Worm (Caenorhabditis elegans): ENCODE measurements around the gene F53E4.1.

DNA sequence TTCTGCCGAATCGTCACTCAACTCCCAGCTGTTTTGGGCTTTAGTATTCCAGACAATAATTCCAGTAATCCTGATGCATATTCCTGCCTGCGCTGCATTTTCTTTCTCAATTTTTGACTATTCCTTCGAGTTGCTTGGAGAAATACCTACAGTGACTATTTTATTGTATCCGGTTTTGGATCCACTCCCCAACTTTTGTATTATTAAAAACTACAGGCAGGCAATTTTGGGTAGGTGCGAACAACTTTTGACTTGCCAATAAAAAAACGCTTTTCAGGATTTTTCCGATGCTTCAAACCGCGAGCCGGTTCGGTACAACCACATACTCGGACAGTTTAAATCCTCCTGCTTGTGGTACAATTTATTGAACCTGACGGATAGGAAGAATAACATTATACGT lies 53.6 kb downstream of the F53E4.1 start:
- TF ChIP-seq snpc-4 (tag; optimal IDR thresholded peaks at IDR 0.05) (no peak), lsy-2 (tag; optimal IDR thresholded peaks at IDR 0.05) (no peak), mef-2 (tag; optimal IDR thresholded peaks at IDR 0.05) (no peak), hlh-4 (tag; optimal IDR thresholded peaks at IDR 0.05) (no peak), unc-62 (GFP tag; optimal IDR thresholded peaks at IDR 0.05) (no peak), sptf-1 (tag; optimal IDR thresholded peaks at IDR 0.05) (no peak), egl-27 (tag; optimal IDR thresholded peaks at IDR 0.05) (no peak), nhr-76 (tag; optimal IDR thresholded peaks at IDR 0.05) (no peak), lin-39 (tag; optimal IDR thresholded peaks at IDR 0.05) (no peak), C16A3.4 (tag; optimal IDR thresholded peaks at IDR 0.05) (no peak), aly-2 (tag; optimal IDR thresholded peaks at IDR 0.05) (no peak), ama-1 (optimal IDR thresholded peaks at IDR 0.05) (no peak), vab-15 (tag; optimal IDR thresholded peaks at IDR 0.05) (no peak)

Measured in whole organism, L1 larva.